Worm (Caenorhabditis elegans) whole organism, young adult: ENCODE data around the gene srw-17.

Experiments used
- F33H1.4 ChIP-seq: fragments of 200-800 bp; sonication (Bioruptor generic); IDR thresholded peaks from 2 replicates; pipeline ENCODE4 v1.3.6; 2022; ENCODE audit warnings: missing genetic modification reagents, missing genetic modification characterization, missing compliant biosample characterization
- F52B5.7 ChIP-seq: sonication (generic microtip); optimal IDR thresholded peaks from 2 replicates; lab custom pipeline; 2016; ENCODE audit warnings: mild to moderate bottlenecking, missing genetic modification characterization, missing compliant biosample characterization
- ama-1 ChIP-seq, 3 experiments: fragments of 150-350 bp in 1 of 3; sonication (generic microtip) in 2 of 3; optimal IDR thresholded peaks; 2 replicates each; lab custom pipeline; 2014 to 2018; ENCODE audit warnings: missing biosample characterization in 2 of 3, missing genetic modification characterization in 2 of 3, missing genetic modification reagents in 2 of 3
- aptf-2 ChIP-seq: fragments of 200-800 bp; sonication (Bioruptor generic); conservative IDR thresholded peaks from 2 replicates; pipeline ENCODE4 v1.3.6; 2022; ENCODE audit warnings: missing genetic modification reagents, missing genetic modification characterization, missing compliant biosample characterization
- athp-1 ChIP-seq: sonication (generic microtip); optimal IDR thresholded peaks from 2 replicates; lab custom pipeline; 2017; ENCODE audit warnings: mild to moderate bottlenecking, missing genetic modification characterization, missing compliant biosample characterization
- dpl-1 ChIP-seq: fragments of 150-350 bp; optimal IDR thresholded peaks from 2 replicates; lab custom pipeline; 2014; ENCODE audit warnings: missing biosample characterization, missing genetic modification reagents, missing genetic modification characterization
- hmg-20 ChIP-seq: fragments of 200-800 bp; sonication (Bioruptor generic); IDR thresholded peaks from 2 replicates; pipeline ENCODE4 v1.3.6; 2022; ENCODE audit warnings: missing genetic modification reagents, missing genetic modification characterization, missing compliant biosample characterization
- nhr-120 ChIP-seq: fragments of 200-800 bp; sonication (Bioruptor generic); IDR thresholded peaks from 2 replicates; pipeline ENCODE4 v1.3.6; 2022; ENCODE audit warnings: missing genetic modification characterization, missing compliant biosample characterization
- nhr-80 ChIP-seq: sonication (generic microtip); optimal IDR thresholded peaks from 2 replicates; lab custom pipeline; 2016; ENCODE audit warnings: missing genetic modification characterization, missing compliant biosample characterization
- sea-2 ChIP-seq: fragments of 200-800 bp; sonication (Bioruptor generic); IDR thresholded peaks from 2 replicates; pipeline ENCODE4 v1.3.6; 2022; ENCODE audit warnings: missing genetic modification characterization, missing compliant biosample characterization
- snpc-3.4 ChIP-seq: sonication (generic microtip); optimal IDR thresholded peaks from 2 replicates; lab custom pipeline; 2017; ENCODE audit warnings: missing genetic modification characterization, mild to moderate bottlenecking, missing compliant biosample characterization, antibody characterized with exemption, moderate library complexity, missing genotype, missing genetic modification reagents
- snpc-4 ChIP-seq, 5 experiments: fragments of 150-350 bp in 1 of 5; sonication (generic microtip) in 4 of 5; optimal IDR thresholded peaks; 2 replicates each; lab custom pipeline; 2014 to 2018; ENCODE audit warnings: missing genetic modification characterization in 5 of 5, missing biosample characterization in 3 of 5, antibody characterized with exemption in 2 of 5, mild to moderate bottlenecking in 2 of 5, missing compliant biosample characterization in 2 of 5, missing genotype in 2 of 5, moderate library complexity in 2 of 5, missing genetic modification reagents in 1 of 5
- unc-62 ChIP-seq: fragments of 150-350 bp; optimal IDR thresholded peaks from 2 replicates; lab custom pipeline; 2014; ENCODE audit warnings: missing biosample characterization, missing genetic modification reagents, missing genetic modification characterization
- zfh-2 ChIP-seq: fragments of 200-800 bp; sonication (Bioruptor generic); conservative IDR thresholded peaks from 2 replicates; pipeline ENCODE4 v1.3.6; 2022; ENCODE audit warnings: missing genetic modification reagents, missing genetic modification characterization, missing compliant biosample characterization

DNA sequence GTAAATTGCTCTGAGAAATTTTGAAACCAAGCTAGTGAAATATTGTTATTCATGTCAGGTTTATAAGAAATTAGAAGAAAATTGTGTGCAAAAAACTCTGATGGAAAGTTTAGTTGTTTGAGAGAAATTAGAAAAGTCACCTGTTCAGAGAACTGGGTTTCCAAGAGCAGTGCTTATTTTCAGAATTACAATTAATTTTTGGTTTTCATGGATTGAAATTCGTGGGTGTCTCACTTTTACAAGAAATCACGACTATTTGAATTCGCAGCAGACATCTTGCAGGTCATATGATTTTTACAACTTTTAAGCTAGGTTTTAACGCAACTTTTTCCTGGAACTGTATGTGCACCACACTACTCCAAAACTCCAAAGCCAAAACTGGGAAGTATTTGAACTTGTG, 32.2 kb upstream of the srw-17 start, which contains the start of gene srz-10:
- TF ChIP-seq hmg-20 (no peak), F33H1.4 (no peak), dpl-1 (GFP tag; lab: Kevin White, UChicago) (no peak), nhr-120 (GFP tag; lab: Robert Waterston, UW) (no peak), snpc-3.4 (tag; lab: Kevin White, UChicago) (no peak), unc-62 (GFP tag; lab: Kevin White, UChicago) (no peak), F52B5.7 (tag; lab: Kevin White, UChicago) (no peak), snpc-4 (GFP tag; optimal IDR thresholded peaks at IDR 0.05; lab: Kevin White, UChicago) (no peak), snpc-4 (tag; optimal IDR thresholded peaks at IDR 0.05; lab: Kevin White, UChicago) (no peak), nhr-80 (tag; lab: Kevin White, UChicago) (no peak), athp-1 (tag; lab: Kevin White, UChicago) (no peak), ama-1 (optimal IDR thresholded peaks at IDR 0.05; lab: Kevin White, UChicago) (no peak), ama-1 (GFP tag; optimal IDR thresholded peaks at IDR 0.05; lab: Kevin White, UChicago) (no peak), aptf-2 (GFP tag; lab: Robert Waterston, UW) (no peak), zfh-2 (no peak), sea-2 (GFP tag; lab: Robert Waterston, UW) (no peak)
